Fruit fly (Drosophila melanogaster) whole organism, embryonic: Measurements from ENCODE around the gene CG32344.

Source experiments
- CG16779 ChIP-seq: fragments of 200-800 bp; sonication (Bioruptor generic); IDR thresholded peaks from 2 replicates; pipeline ENCODE4 v1.3.6; 2022; ENCODE audit warnings: missing biosample characterization, missing genetic modification characterization
- CG2116 ChIP-seq: fragments of 200-800 bp; sonication (Bioruptor generic); optimal IDR thresholded peaks from 3 replicates; lab custom pipeline; 2018; ENCODE audit warnings: missing biosample characterization, mild to moderate bottlenecking, missing genetic modification characterization
- E2f2 ChIP-seq: fragments of 200-800 bp; sonication (Bioruptor generic); IDR thresholded peaks from 2 replicates; pipeline ENCODE4 v1.3.6; 2022; ENCODE audit warnings: missing biosample characterization, missing genetic modification characterization
- Eip74EF ChIP-seq, 2 experiments: fragments of 200-800 bp in 1 of 2; fragments of >200 bp in 1 of 2; sonication (Bioruptor generic) in 1 of 2; optimal IDR thresholded peaks; 2 replicates each; lab custom pipeline; 2017 to 2019; ENCODE audit warnings: missing biosample characterization in 2 of 2, missing genetic modification characterization in 2 of 2, mild to moderate bottlenecking in 1 of 2, moderate library complexity in 1 of 2
- dm ChIP-seq: fragments of 200-800 bp; sonication (Bioruptor generic); optimal IDR thresholded peaks from 3 replicates; lab custom pipeline; 2016; ENCODE audit warnings: missing biosample characterization, missing genetic modification characterization
- zfh2 ChIP-seq: fragments of 200-800 bp; sonication (Bioruptor generic); optimal IDR thresholded peaks from 2 replicates; lab custom pipeline; 2016; ENCODE audit warnings: missing biosample characterization, missing genetic modification characterization

DNA sequence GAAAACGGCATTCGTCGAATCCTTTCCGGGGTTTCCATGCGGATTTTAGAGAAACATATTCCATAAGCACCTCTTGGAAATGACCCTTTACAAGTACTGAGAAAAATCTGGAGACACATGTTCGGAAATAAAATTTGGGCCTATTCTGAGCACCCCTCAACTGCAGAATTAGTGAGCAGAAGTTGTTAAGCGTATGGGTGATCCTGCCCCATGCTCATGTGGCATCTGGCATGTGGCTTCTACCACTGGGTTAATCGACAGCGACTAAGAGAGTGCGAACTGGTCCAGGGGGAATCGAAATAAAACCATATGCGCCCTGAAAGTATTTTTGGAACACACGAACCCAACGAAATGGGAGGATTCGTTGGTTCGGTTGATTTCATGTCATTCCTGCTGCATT is 3.7 kb downstream of the CG32344 start:
- no peak for TF ChIP-seq Eip74EF (GFP tag; optimal IDR thresholded peaks at IDR 0.05; lab: Kevin White, UChicago)
- no peak for TF ChIP-seq CG16779 (GFP tag; lab: Robert Waterston, UW)
- no peak for TF ChIP-seq E2f2 (GFP tag; lab: Robert Waterston, UW)
- no peak for TF ChIP-seq zfh2
- TF ChIP-seq CG2116 = no peak
- no peak for TF ChIP-seq dm (GFP tag; lab: Kevin White, UChicago)
